Worm (Caenorhabditis elegans) whole organism, L1 larva: ENCODE data around the gene math-40.
"Not testable (repeated sequence)": the region's sequence is repeated elsewhere in the genome, so short reads cannot be mapped to it uniquely, and the experiment has no call there.

ENCODE experiments used
- C16A3.4 ChIP-seq: fragments of 150-350 bp; optimal IDR thresholded peaks from 2 replicates; lab custom pipeline; 2014; ENCODE audit warnings: missing biosample characterization, missing genetic modification characterization
- C34B4.2 ChIP-seq: sonication (generic microtip); optimal IDR thresholded peaks from 2 replicates; lab custom pipeline; 2017; ENCODE audit warnings: mild to moderate bottlenecking, missing genetic modification characterization, missing compliant biosample characterization
- Y116A8C.19 ChIP-seq: sonication (generic microtip); optimal IDR thresholded peaks from 2 replicates; lab custom pipeline; 2016; ENCODE audit warnings: missing compliant biosample characterization, missing genetic modification characterization, borderline replicate concordance
- alr-1 ChIP-seq: fragments of 200-800 bp; sonication (Bioruptor generic); optimal IDR thresholded peaks from 2 replicates; lab custom pipeline; 2018; ENCODE audit warnings: borderline replicate concordance, mild to moderate bottlenecking, missing genetic modification characterization, missing compliant biosample characterization
- aly-2 ChIP-seq: fragments of 150-350 bp; optimal IDR thresholded peaks from 2 replicates; lab custom pipeline; 2014; ENCODE audit warnings: missing biosample characterization, missing genetic modification characterization
- ama-1 ChIP-seq: fragments of 150-350 bp; optimal IDR thresholded peaks from 2 replicates; lab custom pipeline; 2014
- blmp-1 ChIP-seq: fragments of 150-350 bp; optimal IDR thresholded peaks from 2 replicates; lab custom pipeline; 2014; ENCODE audit warnings: missing biosample characterization, missing genetic modification characterization
- dsc-1 ChIP-seq: sonication (generic microtip); optimal IDR thresholded peaks from 2 replicates; lab custom pipeline; 2016; ENCODE audit warnings: mild to moderate bottlenecking, missing genetic modification characterization, missing compliant biosample characterization
- egl-13 ChIP-seq: sonication (generic microtip); optimal IDR thresholded peaks from 2 replicates; lab custom pipeline; 2016; ENCODE audit warnings: missing genotype, missing genetic modification reagents, missing genetic modification characterization, missing compliant biosample characterization
- egl-27 ChIP-seq, 2 experiments: fragments of 150-350 bp in 1 of 2; sonication (generic microtip); optimal IDR thresholded peaks; 3 replicates each; lab custom pipeline; 2017 to 2018; ENCODE audit warnings: missing biosample characterization in 2 of 2, missing genetic modification characterization in 2 of 2, missing genetic modification reagents in 2 of 2
- elt-2 ChIP-seq: sonication (generic microtip); optimal IDR thresholded peaks from 2 replicates; lab custom pipeline; 2016; ENCODE audit warnings: missing genetic modification characterization, mild to moderate bottlenecking, inconsistent platforms, missing compliant biosample characterization, missing genetic modification reagents
- fkh-4 ChIP-seq: sonication (generic microtip); optimal IDR thresholded peaks from 2 replicates; lab custom pipeline; 2016; ENCODE audit warnings: missing compliant biosample characterization, missing genetic modification characterization, borderline replicate concordance
- fkh-8 ChIP-seq: sonication (generic microtip); optimal IDR thresholded peaks from 2 replicates; lab custom pipeline; 2016; ENCODE audit warnings: mild to moderate bottlenecking, missing genetic modification characterization, missing compliant biosample characterization
- irx-1 ChIP-seq: sonication (generic microtip); optimal IDR thresholded peaks from 2 replicates; lab custom pipeline; 2016; ENCODE audit warnings: missing genetic modification characterization, missing compliant biosample characterization
- isw-1 ChIP-seq: fragments of 200-800 bp; sonication (Bioruptor generic); IDR thresholded peaks from 2 replicates; pipeline ENCODE4 v1.3.6; 2022; ENCODE audit warnings: missing genetic modification characterization, missing compliant biosample characterization
- jun-1 ChIP-seq: fragments of 150-350 bp; optimal IDR thresholded peaks from 2 replicates; lab custom pipeline; 2014; ENCODE audit warnings: missing biosample characterization, missing genetic modification reagents, missing genetic modification characterization
- lin-39 ChIP-seq: fragments of 150-350 bp; optimal IDR thresholded peaks from 2 replicates; lab custom pipeline; 2014; ENCODE audit warnings: missing biosample characterization, missing genetic modification reagents, missing genetic modification characterization
- mab-9 ChIP-seq: fragments of 200-800 bp; sonication (Bioruptor generic); IDR thresholded peaks from 2 replicates; pipeline ENCODE4 v1.3.6; 2022; ENCODE audit warnings: missing genetic modification reagents, missing genetic modification characterization, missing compliant biosample characterization
- mdl-1 ChIP-seq, 2 experiments: fragments of 150-350 bp; optimal IDR thresholded peaks; 2 replicates each; lab custom pipeline; 2014 to 2017; ENCODE audit warnings: missing biosample characterization in 2 of 2, missing genetic modification characterization in 2 of 2, inconsistent platforms in 1 of 2
- mef-2 ChIP-seq: fragments of 150-350 bp; optimal IDR thresholded peaks from 2 replicates; lab custom pipeline; 2014; ENCODE audit warnings: missing biosample characterization, missing genetic modification characterization
- nhr-12 ChIP-seq: sonication (generic microtip); optimal IDR thresholded peaks from 2 replicates; lab custom pipeline; 2017; ENCODE audit warnings: missing biosample characterization, missing genetic modification characterization
- nhr-237 ChIP-seq: fragments of 150-350 bp; optimal IDR thresholded peaks from 2 replicates; lab custom pipeline; 2014; ENCODE audit warnings: missing biosample characterization, missing genetic modification characterization
- nhr-47 ChIP-seq: sonication (generic microtip); optimal IDR thresholded peaks from 2 replicates; lab custom pipeline; 2016; ENCODE audit warnings: mild to moderate bottlenecking, missing genetic modification characterization, moderate library complexity, missing compliant biosample characterization
- nhr-76 ChIP-seq: sonication (generic microtip); optimal IDR thresholded peaks from 2 replicates; lab custom pipeline; 2017; ENCODE audit warnings: missing biosample characterization, missing genetic modification characterization
- nhr-84 ChIP-seq: sonication (generic microtip); optimal IDR thresholded peaks from 2 replicates; lab custom pipeline; 2017; ENCODE audit warnings: missing biosample characterization, missing genetic modification characterization
- nhr-85 ChIP-seq: sonication (generic microtip); peaks from one replicate; lab custom pipeline; 2016; ENCODE audit warnings: missing genetic modification characterization, inconsistent platforms, missing compliant biosample characterization
- nhr-90 ChIP-seq: sonication (generic microtip); optimal IDR thresholded peaks from 2 replicates; lab custom pipeline; 2016; ENCODE audit warnings: mild to moderate bottlenecking, missing genetic modification characterization, missing compliant biosample characterization; ENCODE audit not compliant: poor library complexity
- pag-3 ChIP-seq: sonication (generic microtip); optimal IDR thresholded peaks from 2 replicates; lab custom pipeline; 2017; ENCODE audit warnings: missing genetic modification characterization, mild to moderate bottlenecking, missing compliant biosample characterization, antibody characterized with exemption, borderline replicate concordance; ENCODE audit not compliant: insufficient read depth
- pax-3 ChIP-seq: fragments of 200-800 bp; sonication (Bioruptor generic); optimal IDR thresholded peaks from 2 replicates; lab custom pipeline; 2018; ENCODE audit warnings: mild to moderate bottlenecking, missing genetic modification characterization, moderate library complexity, missing compliant biosample characterization
- pqm-1 ChIP-seq: sonication (generic microtip); optimal IDR thresholded peaks from 3 replicates; lab custom pipeline; 2017; ENCODE audit warnings: missing biosample characterization, missing genetic modification characterization
- unc-86 ChIP-seq: sonication (generic microtip); optimal IDR thresholded peaks from 2 replicates; lab custom pipeline; 2016; ENCODE audit warnings: missing genetic modification characterization, missing compliant biosample characterization
- ztf-4 ChIP-seq: fragments of 150-350 bp; optimal IDR thresholded peaks from 2 replicates; lab custom pipeline; 2014; ENCODE audit warnings: missing biosample characterization, missing genetic modification characterization

math-40 gene

ce11 chrII:1819944-1820570 lies 10.4 kb upstream of the math-40 start, which contains the start of gene fbxc-19 (continued):
- TF ChIP-seq egl-27 (tag; optimal IDR thresholded peaks at IDR 0.05; lab: Kevin White, UChicago) = no peak
- no peak for TF ChIP-seq alr-1 (tag; lab: Kevin White, UChicago)
- TF ChIP-seq nhr-12 (tag; lab: Kevin White, UChicago) = no peak
- TF ChIP-seq fkh-4 (tag; lab: Kevin White, UChicago) = no peak
- TF ChIP-seq ztf-4 = no peak

- TF ChIP-seq nhr-237 (tag; lab: Kevin White, UChicago) (no peak), C16A3.4 (tag; lab: Kevin White, UChicago) (no peak), nhr-76 (no peak), nhr-90 (tag; lab: Kevin White, UChicago) (no peak), nhr-85 (tag; lab: Kevin White, UChicago) (no peak), pqm-1 (no peak), lin-39 (tag; lab: Kevin White, UChicago) (no peak), ama-1 (lab: Kevin White, UChicago) (no peak), pax-3 (tag; lab: Kevin White, UChicago) (no peak), blmp-1 (tag; lab: Kevin White, UChicago) (no peak), C34B4.2 (no peak), fkh-8 (no peak), isw-1 (GFP tag; lab: Robert Waterston, UW) (no peak)
These were observed 9.7 kb upstream of the math-40 start, which contains the start of gene fbxa-3 for ce11 chrII:1820774-1821173. fbxa-3 (minus strand) TSS chrII:1820874.

ce11 chrII:1823597-1823996 lies 6.8 kb upstream of the math-40 start:
- TF ChIP-seq elt-2 (tag; lab: Kevin White, UChicago) = peak; percentile 62

ce11 chrII:1824329-1824728 lies 6.1 kb upstream of the math-40 start, which contains the start of gene math-41:
math-41 (plus strand) TSS chrII:1824629.
- TF ChIP-seq unc-86; mdl-1 (tag; optimal IDR thresholded peaks at IDR 0.05; lab: Kevin White, UChicago); nhr-47 (tag; lab: Kevin White, UChicago): not testable (repeated sequence)

ce11 chrII:1831883-1832388 lies 1.5 kb downstream of the math-40 start, which contains the start of gene math-39:
math-39 (plus strand) TSS chrII:1832338.
- TF ChIP-seq nhr-76 = no peak
- no peak for TF ChIP-seq jun-1 (tag; lab: Kevin White, UChicago)
- no peak for TF ChIP-seq dsc-1 (tag; lab: Kevin White, UChicago)
- TF ChIP-seq nhr-84 (tag; lab: Kevin White, UChicago) = no peak
- no peak for TF ChIP-seq mab-9 (GFP tag; lab: Robert Waterston, UW)
- no peak for TF ChIP-seq egl-13 (tag; lab: Kevin White, UChicago)
- no peak for TF ChIP-seq irx-1 (tag; lab: Kevin White, UChicago)
- no peak for TF ChIP-seq pag-3 (tag; lab: Kevin White, UChicago)
- no peak for TF ChIP-seq mef-2 (tag; lab: Kevin White, UChicago)
- TF ChIP-seq Y116A8C.19 = no peak
- no peak for TF ChIP-seq lin-39 (tag; lab: Kevin White, UChicago)
- TF ChIP-seq aly-2 (tag; lab: Kevin White, UChicago) = no peak

- peak; percentile 47 for TF ChIP-seq elt-2 (tag; lab: Kevin White, UChicago)
- TF ChIP-seq mdl-1 (tag; optimal IDR thresholded peaks at IDR 0.05; lab: Kevin White, UChicago) = no peak
These were observed 5.8 kb downstream of the math-40 start, which contains the start of gene T08E11.1 for ce11 chrII:1836204-1836603. T08E11.1 (plus strand) TSS chrII:1836504.
